Worm (Caenorhabditis elegans) whole organism, mixed stage, embryonic: ENCODE measurements around the gene B0280.17.

Source experiments
- blmp-1 ChIP-seq: fragments of 150-350 bp; optimal IDR thresholded peaks from 2 replicates; lab custom pipeline; 2014; ENCODE audit warnings: missing biosample characterization, missing genetic modification characterization
- elt-1 ChIP-seq: sonication (generic microtip); optimal IDR thresholded peaks from 2 replicates; lab custom pipeline; 2017; ENCODE audit warnings: missing genetic modification characterization, mild to moderate bottlenecking, missing compliant biosample characterization, antibody characterized with exemption, moderate library complexity, borderline replicate concordance; ENCODE audit not compliant: insufficient read depth
- flh-1 ChIP-seq: fragments of 200-800 bp; sonication (Bioruptor generic); optimal IDR thresholded peaks from 2 replicates; lab custom pipeline; 2018; ENCODE audit warnings: mild to moderate bottlenecking, missing genetic modification characterization, moderate library complexity, missing compliant biosample characterization
- lsy-2 ChIP-seq: fragments of 150-350 bp; optimal IDR thresholded peaks from 2 replicates; lab custom pipeline; 2014; ENCODE audit warnings: missing biosample characterization, missing genetic modification characterization
- mep-1 ChIP-seq: fragments of 150-350 bp; optimal IDR thresholded peaks from 2 replicates; lab custom pipeline; 2017; ENCODE audit warnings: missing biosample characterization, missing genetic modification reagents, missing genetic modification characterization, inconsistent platforms
- nhr-12 ChIP-seq: fragments of 150-350 bp; optimal IDR thresholded peaks from 2 replicates; lab custom pipeline; 2014; ENCODE audit warnings: missing biosample characterization, missing genetic modification characterization
- nhr-237 ChIP-seq: fragments of 150-350 bp; optimal IDR thresholded peaks from 2 replicates; lab custom pipeline; 2014; ENCODE audit warnings: missing biosample characterization, missing genetic modification characterization
- pha-4 ChIP-seq: fragments of 150-350 bp; optimal IDR thresholded peaks from 2 replicates; lab custom pipeline; 2018; ENCODE audit warnings: missing biosample characterization, missing genetic modification reagents, missing genetic modification characterization
- snpc-4 ChIP-seq: fragments of 150-350 bp; optimal IDR thresholded peaks from 2 replicates; lab custom pipeline; 2014; ENCODE audit warnings: missing biosample characterization, missing genetic modification characterization
- unc-62 ChIP-seq: fragments of 150-350 bp; optimal IDR thresholded peaks from 2 replicates; lab custom pipeline; 2014; ENCODE audit warnings: missing biosample characterization, missing genetic modification reagents, missing genetic modification characterization
- zip-8 ChIP-seq: fragments of 150-350 bp; optimal IDR thresholded peaks from 2 replicates; lab custom pipeline; 2014; ENCODE audit warnings: missing biosample characterization, missing genetic modification characterization
- ztf-11 ChIP-seq: fragments of 150-350 bp; optimal IDR thresholded peaks from 2 replicates; lab custom pipeline; 2014; ENCODE audit warnings: missing biosample characterization, missing genetic modification characterization

DNA sequence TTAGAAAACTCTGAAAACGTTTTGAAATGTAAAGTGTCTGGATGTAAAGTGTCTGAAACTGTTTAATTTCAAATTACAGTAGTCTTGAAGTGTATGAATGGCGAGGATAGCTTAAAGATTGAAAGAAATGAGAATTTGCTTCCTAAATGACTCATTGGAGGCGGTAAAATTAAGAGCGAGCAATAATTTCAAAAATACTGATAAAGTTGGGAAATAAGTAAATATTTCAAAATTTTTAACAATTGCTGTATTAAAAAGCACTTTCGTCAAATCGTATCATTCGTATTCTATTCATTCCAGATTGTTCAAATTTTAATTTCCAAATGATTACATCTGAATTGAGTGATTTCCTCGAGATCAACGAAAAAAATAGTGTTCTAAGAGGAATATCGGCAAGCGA, 11.6 kb downstream of the B0280.17 start, which contains the start of gene B0280.2:
- no peak for TF ChIP-seq snpc-4 (tag; lab: Kevin White, UChicago)
- TF ChIP-seq elt-1 (tag; lab: Kevin White, UChicago), result no peak
- no peak for TF ChIP-seq zip-8 (tag; lab: Kevin White, UChicago)
- TF ChIP-seq nhr-237, result no peak
- TF ChIP-seq ztf-11 (tag; lab: Kevin White, UChicago), result no peak
- TF ChIP-seq blmp-1, result no peak
- no peak for TF ChIP-seq flh-1 (GFP tag; lab: Kevin White, UChicago)
- TF ChIP-seq lsy-2 (tag; lab: Kevin White, UChicago), result no peak
- no peak for TF ChIP-seq nhr-12 (tag; lab: Kevin White, UChicago)
- TF ChIP-seq unc-62 (GFP tag; lab: Kevin White, UChicago), result no peak
- TF ChIP-seq mep-1 (tag; lab: Kevin White, UChicago), result no peak
- no peak for TF ChIP-seq pha-4
